Worm (Caenorhabditis elegans) whole organism, midembryonic: ENCODE results near the gene daf-41.

Experiments used
- cog-1 ChIP-seq: sonication (generic microtip); optimal IDR thresholded peaks from 2 replicates; lab custom pipeline; 2016; ENCODE audit warnings: missing genetic modification characterization, missing compliant biosample characterization
- med-1 ChIP-seq: sonication (generic microtip); optimal IDR thresholded peaks from 2 replicates; lab custom pipeline; 2017; ENCODE audit warnings: missing genetic modification characterization, mild to moderate bottlenecking, missing compliant biosample characterization, antibody characterized with exemption, missing genetic modification reagents; ENCODE audit not compliant: insufficient read depth

ce11 chrIII:5280228-5280627 lies 5.7 kb upstream of the daf-41 start:
- TF ChIP-seq med-1 (GFP tag; lab: Kevin White, UChicago) (no peak), cog-1 (tag; lab: Kevin White, UChicago) (no peak)
